Worm (Caenorhabditis elegans) whole organism, midembryonic: ENCODE data around the gene bigr-1.

ENCODE experiments used
- T22C8.4 ChIP-seq: fragments of 200-800 bp; sonication (Bioruptor generic); IDR thresholded peaks from 2 replicates; pipeline ENCODE4 v1.3.6; 2022; ENCODE audit warnings: missing genetic modification characterization, missing compliant biosample characterization
- cog-1 ChIP-seq: sonication (generic microtip); optimal IDR thresholded peaks from 2 replicates; lab custom pipeline; 2016; ENCODE audit warnings: missing genetic modification characterization, missing compliant biosample characterization
- flt-1 ChIP-seq: fragments of 200-800 bp; sonication (Bioruptor generic); IDR thresholded peaks from 2 replicates; pipeline ENCODE4 v1.3.6; 2022; ENCODE audit warnings: missing genetic modification characterization, missing compliant biosample characterization
- klf-2 ChIP-seq: fragments of 200-800 bp; sonication (Bioruptor generic); conservative IDR thresholded peaks from 2 replicates; pipeline ENCODE4 v1.3.6; 2022; ENCODE audit warnings: missing genetic modification reagents, missing genetic modification characterization, missing compliant biosample characterization
- med-1 ChIP-seq: sonication (generic microtip); optimal IDR thresholded peaks from 2 replicates; lab custom pipeline; 2017; ENCODE audit warnings: missing genetic modification characterization, mild to moderate bottlenecking, missing compliant biosample characterization, antibody characterized with exemption, missing genetic modification reagents; ENCODE audit not compliant: insufficient read depth
- ref-1 ChIP-seq: fragments of 200-800 bp; sonication (Bioruptor generic); conservative IDR thresholded peaks from 2 replicates; pipeline ENCODE4 v1.3.6; 2022; ENCODE audit warnings: missing genetic modification reagents, missing genetic modification characterization, missing compliant biosample characterization
- tab-1 ChIP-seq: fragments of 200-800 bp; sonication (Bioruptor generic); IDR thresholded peaks from 2 replicates; pipeline ENCODE4 v1.3.6; 2022; ENCODE audit warnings: missing genetic modification characterization, missing compliant biosample characterization
- ztf-23 ChIP-seq: fragments of 200-800 bp; sonication (Bioruptor generic); IDR thresholded peaks from 2 replicates; pipeline ENCODE4 v1.3.6; 2022; ENCODE audit warnings: missing genetic modification reagents, missing genetic modification characterization, missing compliant biosample characterization
- ztf-29 ChIP-seq: fragments of 200-800 bp; sonication (Bioruptor generic); IDR thresholded peaks from 2 replicates; pipeline ENCODE4 v1.3.6; 2022; ENCODE audit warnings: missing genetic modification reagents, missing genetic modification characterization, missing compliant biosample characterization

bigr-1 gene

ce11 chrII:11166414-11166813 is 15.0 kb upstream of the bigr-1 start:
- TF ChIP-seq flt-1 (GFP tag; lab: Robert Waterston, UW) = no peak
- TF ChIP-seq tab-1 = no peak
- TF ChIP-seq cog-1 = no peak
- TF ChIP-seq klf-2 (GFP tag; lab: Robert Waterston, UW) = no peak
- TF ChIP-seq T22C8.4 (GFP tag; lab: Robert Waterston, UW) = no peak
- TF ChIP-seq med-1 = no peak

ce11 chrII:11167039-11167438 is 14.4 kb upstream of the bigr-1 start:
- TF ChIP-seq med-1 (no peak), tab-1 (no peak), ref-1 (no peak)

ce11 chrII:11168893-11169292 is 12.6 kb upstream of the bigr-1 start:
- 0 out of 2 replicates have a peak, but pooled peaks have one; percentile 10 for TF ChIP-seq ztf-23 (GFP tag; lab: Robert Waterston, UW)

- no peak for TF ChIP-seq T22C8.4 (GFP tag; lab: Robert Waterston, UW)
- no peak for TF ChIP-seq cog-1
- TF ChIP-seq klf-2 (GFP tag; lab: Robert Waterston, UW) = no peak
- TF ChIP-seq flt-1 (GFP tag; lab: Robert Waterston, UW) = no peak
- TF ChIP-seq med-1 = no peak
- no peak for TF ChIP-seq ztf-29 (GFP tag; lab: Robert Waterston, UW)
- TF ChIP-seq ref-1 = no peak
- no peak for TF ChIP-seq ztf-23 (GFP tag; lab: Robert Waterston, UW)
- TF ChIP-seq tab-1 = no peak
Observed at ce11 chrII:11175347-11175746, 6.1 kb upstream of the bigr-1 start.

- TF ChIP-seq ztf-23 (GFP tag; lab: Robert Waterston, UW) (no peak), flt-1 (GFP tag; lab: Robert Waterston, UW) (no peak), T22C8.4 (GFP tag; lab: Robert Waterston, UW) (no peak), ref-1 (no peak), cog-1 (no peak), med-1 (no peak), tab-1 (no peak), ztf-29 (GFP tag; lab: Robert Waterston, UW) (no peak), klf-2 (GFP tag; lab: Robert Waterston, UW) (no peak)
Observed at ce11 chrII:11176441-11176840, 5.0 kb upstream of the bigr-1 start.

ce11 chrII:11177376-11177775 is 4.1 kb upstream of the bigr-1 start, which contains the start of gene F37H8.6:
Gene F37H8.6 (minus strand): TSS chrII:11177476.
- TF ChIP-seq flt-1 (GFP tag; lab: Robert Waterston, UW) = no peak

ce11 chrII:11178737-11179136 is 2.7 kb upstream of the bigr-1 start:
- TF ChIP-seq klf-2 (GFP tag; lab: Robert Waterston, UW) (no peak), ref-1 (no peak), ztf-29 (GFP tag; lab: Robert Waterston, UW) (no peak), flt-1 (GFP tag; lab: Robert Waterston, UW) (no peak), ztf-23 (GFP tag; lab: Robert Waterston, UW) (no peak), cog-1 (no peak), med-1 (no peak), T22C8.4 (GFP tag; lab: Robert Waterston, UW) (no peak), tab-1 (no peak)

- TF ChIP-seq med-1 (no peak), ref-1 (no peak), tab-1 (no peak), flt-1 (GFP tag; lab: Robert Waterston, UW) (no peak), ztf-29 (GFP tag; lab: Robert Waterston, UW) (no peak), T22C8.4 (GFP tag; lab: Robert Waterston, UW) (peak; percentile 51; the same call in 1 of the 2 replicates), cog-1 (no peak), ztf-23 (GFP tag; lab: Robert Waterston, UW) (no peak), klf-2 (GFP tag; lab: Robert Waterston, UW) (0 out of 2 replicates have a peak, but pooled peaks have one; percentile 24)
Observed at ce11 chrII:11184757-11185341, 3.4 kb downstream of the bigr-1 start, which contains the start of gene lir-3. Gene lir-3 (minus strand): TSS chrII:11184807.

- TF ChIP-seq tab-1 (no peak), ref-1 (no peak), ztf-29 (GFP tag; lab: Robert Waterston, UW) (no peak), klf-2 (GFP tag; lab: Robert Waterston, UW) (no peak)
Observed at ce11 chrII:11185728-11186127, 4.3 kb downstream of the bigr-1 start, which contains the start of gene sfxn-1.2. Gene sfxn-1.2 (plus strand): TSS chrII:11186028.

ce11 chrII:11188026-11188425 is 6.6 kb downstream of the bigr-1 start, which contains the start of gene F37H8.5:
Gene F37H8.5 (plus strand): TSS chrII:11188206.
- TF ChIP-seq cog-1 (no peak), ref-1 (no peak), med-1 (no peak), ztf-29 (GFP tag; lab: Robert Waterston, UW) (no peak), klf-2 (GFP tag; lab: Robert Waterston, UW) (no peak), tab-1 (no peak)

- TF ChIP-seq med-1 (no peak), ztf-29 (GFP tag; lab: Robert Waterston, UW) (no peak), klf-2 (GFP tag; lab: Robert Waterston, UW) (no peak), T22C8.4 (GFP tag; lab: Robert Waterston, UW) (no peak), flt-1 (GFP tag; lab: Robert Waterston, UW) (no peak), ref-1 (no peak), cog-1 (no peak), tab-1 (no peak), ztf-23 (GFP tag; lab: Robert Waterston, UW) (no peak)
Observed at ce11 chrII:11192488-11192887, 11.0 kb downstream of the bigr-1 start.
